Fruit fly (Drosophila melanogaster) whole organism, pupa: Measurements from ENCODE around the gene fru.

ENCODE experiments used
- CG10348 ChIP-seq: fragments of 200-800 bp; sonication (Bioruptor generic); IDR thresholded peaks from 2 replicates; pipeline ENCODE4 v1.3.6; 2022; ENCODE audit warnings: missing biosample characterization, missing genetic modification characterization
- CG12605 ChIP-seq: fragments of 200-800 bp; sonication (Bioruptor generic); IDR thresholded peaks from 2 replicates; pipeline ENCODE4 v1.3.6; 2022; ENCODE audit warnings: missing biosample characterization, missing genetic modification characterization
- CG13204 ChIP-seq: fragments of 200-800 bp; sonication (Bioruptor generic); optimal IDR thresholded peaks from 2 replicates; lab custom pipeline; 2018; ENCODE audit warnings: missing biosample characterization, mild to moderate bottlenecking, missing genetic modification characterization, moderate library complexity
- CG14655 ChIP-seq: fragments of 200-800 bp; sonication (Bioruptor generic); optimal IDR thresholded peaks from 3 replicates; lab custom pipeline; 2017; ENCODE audit warnings: mild to moderate bottlenecking, missing biosample characterization, missing genetic modification reagents, missing genetic modification characterization
- CG34367 ChIP-seq: fragments of 200-800 bp; sonication (Bioruptor generic); optimal IDR thresholded peaks from 2 replicates; lab custom pipeline; 2018; ENCODE audit warnings: missing biosample characterization, mild to moderate bottlenecking, missing genetic modification characterization
- CG4496 ChIP-seq: fragments of 200-800 bp; sonication (Bioruptor generic); IDR thresholded peaks from 3 replicates; pipeline ENCODE4 v1.3.6; 2022; ENCODE audit warnings: missing biosample characterization, missing genetic modification characterization
- CG9948 ChIP-seq: fragments of 200-800 bp; sonication (Bioruptor generic); optimal IDR thresholded peaks from 2 replicates; lab custom pipeline; 2018; ENCODE audit warnings: missing biosample characterization, mild to moderate bottlenecking, missing genetic modification characterization, moderate library complexity
- EcR ChIP-seq: fragments of 200-800 bp; sonication (Bioruptor generic); optimal IDR thresholded peaks from 3 replicates; lab custom pipeline; 2019; ENCODE audit warnings: missing biosample characterization, missing genetic modification characterization, mild to moderate bottlenecking, moderate library complexity, missing genetic modification reagents
- Ets98B ChIP-seq: fragments of 200-800 bp; sonication (Bioruptor generic); IDR thresholded peaks from 2 replicates; pipeline ENCODE4 v1.3.6; 2022; ENCODE audit warnings: missing biosample characterization, missing genetic modification characterization
- Pif1B ChIP-seq: fragments of 200-800 bp; sonication (Bioruptor generic); optimal IDR thresholded peaks from 3 replicates; lab custom pipeline; 2016; ENCODE audit warnings: missing biosample characterization, missing genetic modification characterization
- Snoo ChIP-seq: fragments of 200-800 bp; sonication (Bioruptor generic); optimal IDR thresholded peaks from 3 replicates; lab custom pipeline; 2017; ENCODE audit warnings: missing biosample characterization, mild to moderate bottlenecking, missing genetic modification characterization, inconsistent platforms
- gl ChIP-seq: fragments of 200-800 bp; sonication (Bioruptor generic); optimal IDR thresholded peaks from 2 replicates; lab custom pipeline; 2018; ENCODE audit warnings: missing biosample characterization, mild to moderate bottlenecking, missing genetic modification characterization

DNA sequence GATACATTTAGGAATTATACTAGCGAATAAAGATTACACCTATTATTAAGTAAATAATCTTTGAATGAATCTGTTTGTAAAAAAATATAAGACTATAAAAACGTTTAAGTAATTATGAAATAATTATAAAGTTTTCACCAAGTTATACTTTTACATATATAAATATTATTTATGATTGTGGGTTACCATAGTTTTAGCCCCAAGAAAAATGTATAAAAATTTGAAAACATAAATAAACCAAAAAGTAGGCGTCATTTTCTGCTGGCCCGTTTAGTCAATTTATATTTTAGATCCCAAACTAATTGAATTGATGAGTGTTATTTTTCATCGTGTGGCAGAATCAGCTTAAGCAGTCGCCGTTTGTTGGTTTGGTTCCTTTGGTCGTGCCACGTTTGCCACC, 46.0 kb downstream of the fru start:
- TF ChIP-seq CG12605 (no peak), Ets98B (no peak), CG13204 (GFP tag; lab: Kevin White, UChicago) (no peak), CG10348 (GFP tag; lab: Robert Waterston, UW) (no peak), Pif1B (GFP tag; lab: Kevin White, UChicago) (no peak), EcR (GFP tag; lab: Kevin White, UChicago) (no peak), gl (tag; lab: Kevin White, UChicago) (no peak), CG9948 (tag; lab: Kevin White, UChicago) (no peak), CG14655 (peak; percentile 71), CG4496 (GFP tag; lab: Robert Waterston, UW) (no peak), Snoo (tag; lab: Kevin White, UChicago) (no peak), CG34367 (no peak)
